Worm (Caenorhabditis elegans) whole organism, L4/young adult: ENCODE data around the gene C29F9.6.

ENCODE experiments used
- dao-5 ChIP-seq: sonication (generic microtip); optimal IDR thresholded peaks from 2 replicates; lab custom pipeline; 2016; ENCODE audit warnings: missing genotype, missing genetic modification characterization, moderate library complexity, missing compliant biosample characterization
- him-1 ChIP-seq: sonication (generic microtip); optimal IDR thresholded peaks from 2 replicates; lab custom pipeline; 2016; ENCODE audit warnings: missing genotype, missing genetic modification reagents, missing genetic modification characterization, missing compliant biosample characterization

- TF ChIP-seq him-1 (tag; lab: Kevin White, UChicago) (no peak), dao-5 (tag; lab: Kevin White, UChicago) (no peak)
These were observed 32.9 kb downstream of the C29F9.6 start, which contains the start of gene sqst-5 for ce11 chrIII:147570-148076.
